Worm (Caenorhabditis elegans): Measurements from ENCODE around the gene Y75B8A.33.

DNA sequence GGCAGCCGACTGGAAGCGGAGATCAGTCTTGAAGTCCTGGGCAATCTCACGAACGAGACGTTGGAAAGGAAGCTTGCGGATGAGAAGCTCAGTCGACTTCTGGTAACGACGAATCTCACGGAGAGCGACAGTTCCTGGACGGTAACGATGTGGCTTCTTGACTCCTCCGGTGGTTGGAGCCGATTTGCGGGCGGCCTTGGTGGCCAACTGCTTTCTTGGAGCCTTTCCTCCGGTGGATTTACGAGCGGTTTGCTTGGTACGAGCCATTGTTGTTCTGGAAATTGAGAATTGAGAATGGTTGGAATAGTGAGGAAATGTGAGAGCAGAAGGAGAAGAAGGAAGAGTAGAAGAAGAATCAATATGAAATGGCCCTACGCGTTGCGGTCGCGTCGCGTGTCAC lies 718 bp upstream of the Y75B8A.33 start:
- no peak for TF ChIP-seq F13C5.2 (tag; optimal IDR thresholded peaks at IDR 0.05)
- no peak for TF ChIP-seq flt-1 (GFP tag; IDR thresholded peaks at IDR 0.05)
- TF ChIP-seq tbx-37 (GFP tag; conservative IDR thresholded peaks at IDR 0.05): no peak
- no peak for TF ChIP-seq hnd-1 (tag; optimal IDR thresholded peaks at IDR 0.05)
- TF ChIP-seq ama-1 (optimal IDR thresholded peaks at IDR 0.05): no peak
